Worm (Caenorhabditis elegans): ENCODE measurements around the gene C31C9.9.
"Not testable (repeated sequence)": the region's sequence is repeated elsewhere in the genome, so short reads cannot be mapped to it uniquely, and the experiment has no call there.

Gene C31C9.9

DNA sequence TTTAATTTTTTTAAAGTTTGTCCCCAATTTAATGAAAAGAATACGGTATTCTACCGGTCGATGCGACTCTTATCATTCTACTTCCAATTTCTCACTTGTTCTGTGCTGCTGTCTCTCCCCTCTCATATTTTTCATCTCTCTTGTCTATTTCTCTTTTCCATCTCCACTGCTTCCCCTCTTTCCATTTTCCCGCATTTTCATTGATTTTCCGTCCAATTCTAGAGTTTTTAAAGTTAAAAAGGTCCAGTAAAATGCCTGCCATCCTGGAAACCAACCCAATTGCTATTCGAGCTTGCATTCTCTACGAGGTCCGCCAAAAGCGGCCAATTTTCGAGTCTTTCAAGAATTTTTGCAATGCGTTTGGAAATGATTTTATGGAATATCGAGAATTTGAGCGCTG lies 13.5 kb upstream of the C31C9.9 start, which contains the start of gene fbxa-167:
Gene fbxa-167, plus strand, starts transcription at position 179 of the 400 bp plus-strand sequence.
- TF ChIP-seq B0310.2 (tag; optimal IDR thresholded peaks at IDR 0.05) (no peak), tbx-37 (GFP tag; conservative IDR thresholded peaks at IDR 0.05) (no peak), hmbx-1 (tag; optimal IDR thresholded peaks at IDR 0.05) (no peak), F13C5.2 (tag; optimal IDR thresholded peaks at IDR 0.05) (no peak), aly-1 (tag; optimal IDR thresholded peaks at IDR 0.05) (no peak), ets-7 (tag; optimal IDR thresholded peaks at IDR 0.05) (no peak), ama-1 (optimal IDR thresholded peaks at IDR 0.05) (no peak), sea-1 (GFP tag; conservative IDR thresholded peaks at IDR 0.05) (no peak), hmg-4 (GFP tag; optimal IDR thresholded peaks at IDR 0.05) (no peak), tbx-11 (GFP tag; IDR thresholded peaks at IDR 0.05) (no peak), pes-1 (GFP tag; IDR thresholded peaks at IDR 0.05) (no peak), tra-4 (tag; optimal IDR thresholded peaks at IDR 0.05) (no peak), scrt-1 (GFP tag; IDR thresholded peaks at IDR 0.05) (no peak)

DNA sequence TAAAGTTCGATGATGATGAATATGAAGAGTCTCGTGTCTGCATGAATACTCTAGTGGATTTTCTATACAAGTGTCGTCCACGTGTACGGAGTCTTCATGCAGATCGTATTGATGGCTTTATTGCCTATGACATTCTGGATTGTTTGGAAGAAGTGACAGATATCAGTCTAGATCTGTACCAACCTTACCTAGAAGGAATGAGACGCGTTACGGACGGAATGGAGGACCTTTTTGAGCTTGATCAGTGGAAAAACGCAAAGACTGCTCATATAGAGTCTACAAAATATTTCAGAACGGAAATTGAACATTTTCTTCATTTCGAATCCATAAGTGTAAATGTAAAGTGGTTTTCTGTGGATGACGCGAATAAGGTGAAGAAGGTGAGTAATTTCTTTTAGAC lies 6.6 kb upstream of the C31C9.9 start, which contains the start of gene fbxa-169:
Gene fbxa-169, plus strand, starts transcription at position 301 of the 400 bp plus-strand sequence.
- TF ChIP-seq ets-7 (tag; optimal IDR thresholded peaks at IDR 0.05): no peak
- no peak for TF ChIP-seq pes-1 (GFP tag; IDR thresholded peaks at IDR 0.05)
- TF ChIP-seq hnd-1 (tag; optimal IDR thresholded peaks at IDR 0.05): no peak
- TF ChIP-seq flt-1 (GFP tag; IDR thresholded peaks at IDR 0.05): no peak
- TF ChIP-seq scrt-1 (GFP tag; IDR thresholded peaks at IDR 0.05): no peak
- TF ChIP-seq tbx-37 (GFP tag; conservative IDR thresholded peaks at IDR 0.05): no peak
- no peak for TF ChIP-seq sea-1 (GFP tag; conservative IDR thresholded peaks at IDR 0.05)
- TF ChIP-seq tbx-11 (GFP tag; IDR thresholded peaks at IDR 0.05): no peak
- TF ChIP-seq F13C5.2 (tag; optimal IDR thresholded peaks at IDR 0.05): no peak
- TF ChIP-seq hmbx-1 (tag; optimal IDR thresholded peaks at IDR 0.05): no peak
- TF ChIP-seq ama-1 (optimal IDR thresholded peaks at IDR 0.05): no peak
- no peak for TF ChIP-seq tra-4 (tag; optimal IDR thresholded peaks at IDR 0.05)
- no peak for TF ChIP-seq aly-1 (tag; optimal IDR thresholded peaks at IDR 0.05)
- no peak for TF ChIP-seq ceh-13 (GFP tag; optimal IDR thresholded peaks at IDR 0.05)
- no peak for TF ChIP-seq hmg-4 (GFP tag; optimal IDR thresholded peaks at IDR 0.05)

DNA sequence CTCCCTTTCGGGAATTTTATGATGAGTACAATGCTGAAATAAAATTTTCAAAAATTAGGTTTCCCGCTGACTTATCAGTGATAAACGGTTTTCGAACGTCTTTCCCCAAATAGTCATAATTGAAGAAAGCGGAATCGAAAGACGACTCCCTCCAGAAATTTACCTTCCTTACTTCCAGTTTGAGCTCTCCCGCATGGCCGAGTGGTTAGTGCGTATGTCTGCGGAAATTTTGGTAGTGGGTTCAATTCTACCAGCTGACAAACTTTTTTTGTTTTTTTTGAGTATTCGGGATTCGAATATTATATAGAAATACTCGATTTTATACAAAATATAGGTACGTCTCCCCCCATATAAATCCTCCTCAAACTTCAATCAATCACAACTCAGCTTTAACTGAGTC lies 3.6 kb downstream of the C31C9.9 start:
- TF ChIP-seq pes-1 (GFP tag; IDR thresholded peaks at IDR 0.05): 0 out of 2 replicates have a peak, but pooled peaks have one; percentile 35

ce11 chrII:13661990-13662389 lies 7.2 kb downstream of the C31C9.9 start, which contains the start of gene C31C9.6:
Gene C31C9.6 (minus strand): TSS chrII:13662090.
- TF ChIP-seq tbx-11 (GFP tag; IDR thresholded peaks at IDR 0.05); ceh-13 (GFP tag; optimal IDR thresholded peaks at IDR 0.05); scrt-1 (GFP tag; IDR thresholded peaks at IDR 0.05): not testable (repeated sequence)

DNA sequence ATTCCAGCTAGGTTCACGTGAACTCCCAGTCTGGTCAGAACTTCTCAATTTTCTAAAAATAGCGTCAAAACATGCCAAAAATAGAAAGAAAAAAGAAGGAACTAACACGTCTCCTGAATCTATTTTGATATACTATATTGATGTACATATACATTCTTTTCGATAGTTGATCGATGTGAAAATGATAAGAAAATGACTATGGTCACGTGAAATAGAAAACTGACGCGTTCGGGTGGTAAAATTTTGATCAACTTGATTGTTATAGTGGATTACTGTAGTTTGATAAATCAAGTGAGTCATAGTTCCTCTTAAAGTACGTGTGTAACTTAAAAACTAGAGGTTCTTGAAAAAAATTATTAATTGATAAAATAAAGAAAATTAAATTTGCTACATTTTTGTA lies 9.6 kb downstream of the C31C9.9 start:
- TF ChIP-seq ets-7 (tag; optimal IDR thresholded peaks at IDR 0.05) (no peak), tbx-11 (GFP tag; IDR thresholded peaks at IDR 0.05) (no peak), scrt-1 (GFP tag; IDR thresholded peaks at IDR 0.05) (no peak), hmbx-1 (tag; optimal IDR thresholded peaks at IDR 0.05) (no peak), B0310.2 (tag; optimal IDR thresholded peaks at IDR 0.05) (no peak)

- no peak for TF ChIP-seq ets-7 (tag; optimal IDR thresholded peaks at IDR 0.05)
- TF ChIP-seq hmg-4 (GFP tag; optimal IDR thresholded peaks at IDR 0.05): no peak
- no peak for TF ChIP-seq F13C5.2 (tag; optimal IDR thresholded peaks at IDR 0.05)
- TF ChIP-seq ceh-36 (tag; optimal IDR thresholded peaks at IDR 0.05): no peak
- no peak for TF ChIP-seq aly-1 (tag; optimal IDR thresholded peaks at IDR 0.05)
Observed at ce11 chrII:13664993-13665680, 10.3 kb downstream of the C31C9.9 start.

DNA sequence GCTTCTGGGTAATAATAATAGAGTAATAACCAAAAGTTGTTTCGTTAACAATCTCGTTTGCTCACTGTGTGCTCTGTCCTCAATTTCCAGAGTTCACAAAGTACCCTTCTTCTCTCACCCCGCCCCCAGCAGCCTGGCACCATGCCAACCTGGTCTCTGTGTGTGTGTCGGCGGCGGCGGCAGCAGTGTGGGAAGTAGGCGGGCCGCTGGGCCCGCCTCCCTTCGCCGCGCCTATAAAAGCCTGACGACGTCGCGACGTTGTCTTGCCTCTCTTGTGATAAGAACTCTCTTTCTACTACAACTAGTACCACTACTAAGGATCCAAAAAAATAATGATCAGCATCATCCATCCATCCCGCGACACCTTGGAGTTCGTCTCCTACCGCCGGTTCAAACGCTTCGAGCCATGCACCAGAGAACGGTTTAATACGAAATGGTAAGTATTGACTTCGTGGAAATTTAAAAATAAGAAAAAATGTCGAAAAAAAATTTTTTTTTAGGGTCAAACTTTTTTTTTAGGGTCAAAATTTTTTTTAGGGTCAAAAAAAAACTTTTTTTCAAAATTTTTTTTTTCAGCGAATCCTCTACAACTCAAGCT lies 14.1 kb downstream of the C31C9.9 start, which contains the start of gene C31C9.7:
Gene C31C9.7, plus strand, starts transcription at position 261 of the 598 bp plus-strand sequence.
- TF ChIP-seq flt-1 (GFP tag; IDR thresholded peaks at IDR 0.05) (no peak), B0310.2 (tag; optimal IDR thresholded peaks at IDR 0.05) (no peak), F13C5.2 (tag; optimal IDR thresholded peaks at IDR 0.05) (no peak), scrt-1 (GFP tag; IDR thresholded peaks at IDR 0.05) (no peak), ets-7 (tag; optimal IDR thresholded peaks at IDR 0.05) (no peak), tra-4 (tag; optimal IDR thresholded peaks at IDR 0.05) (no peak), ceh-13 (GFP tag; optimal IDR thresholded peaks at IDR 0.05) (no peak), hmg-4 (GFP tag; optimal IDR thresholded peaks at IDR 0.05) (no peak), hnd-1 (tag; optimal IDR thresholded peaks at IDR 0.05) (no peak), aly-1 (tag; optimal IDR thresholded peaks at IDR 0.05) (no peak), tbx-37 (GFP tag; conservative IDR thresholded peaks at IDR 0.05) (no peak), pes-1 (GFP tag; IDR thresholded peaks at IDR 0.05) (no peak)

DNA sequence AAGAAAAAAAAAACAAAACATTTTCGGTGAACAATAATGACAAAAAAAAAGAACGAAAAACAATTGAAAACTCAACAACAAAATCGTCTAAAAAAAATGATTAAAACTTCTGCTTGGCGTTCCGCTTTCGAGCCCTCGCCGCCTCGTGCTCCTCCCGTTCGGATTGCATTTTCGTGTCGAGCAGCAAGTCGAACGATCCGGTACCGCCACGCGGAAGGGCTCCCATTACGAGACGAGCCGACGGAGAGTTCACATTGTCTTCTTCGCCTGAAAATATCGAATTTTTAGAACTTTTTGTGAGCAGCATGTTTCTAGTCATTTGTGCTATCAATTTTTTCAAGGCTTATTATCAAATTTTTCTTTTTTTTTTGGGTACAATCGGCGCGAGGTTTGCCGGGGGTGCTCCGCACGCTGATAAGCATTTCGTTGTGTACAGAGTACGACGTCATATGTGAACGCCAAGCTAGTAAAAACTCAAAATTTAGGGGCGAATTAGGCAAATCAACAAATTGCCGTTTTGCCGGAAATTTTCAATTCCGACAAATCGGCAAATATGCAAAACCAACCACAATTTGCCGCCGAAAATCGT lies 16.0 kb downstream of the C31C9.9 start:
- no peak for TF ChIP-seq ceh-13 (GFP tag; optimal IDR thresholded peaks at IDR 0.05)
- no peak for TF ChIP-seq tbx-11 (GFP tag; IDR thresholded peaks at IDR 0.05)
- no peak for TF ChIP-seq tbx-37 (GFP tag; conservative IDR thresholded peaks at IDR 0.05)
- TF ChIP-seq ceh-36 (tag; optimal IDR thresholded peaks at IDR 0.05): no peak
- TF ChIP-seq F13C5.2 (tag; optimal IDR thresholded peaks at IDR 0.05): no peak
- TF ChIP-seq sea-1 (GFP tag; conservative IDR thresholded peaks at IDR 0.05): no peak
- TF ChIP-seq tra-4 (tag; optimal IDR thresholded peaks at IDR 0.05): no peak
- TF ChIP-seq hnd-1 (tag; optimal IDR thresholded peaks at IDR 0.05): no peak
- no peak for TF ChIP-seq B0310.2 (tag; optimal IDR thresholded peaks at IDR 0.05)
- TF ChIP-seq pes-1 (GFP tag; IDR thresholded peaks at IDR 0.05): no peak
- no peak for TF ChIP-seq hmg-4 (GFP tag; optimal IDR thresholded peaks at IDR 0.05)
- no peak for TF ChIP-seq ets-7 (tag; optimal IDR thresholded peaks at IDR 0.05)
